Fruit fly (Drosophila melanogaster): Measurements from ENCODE around the gene mira.

DNA sequence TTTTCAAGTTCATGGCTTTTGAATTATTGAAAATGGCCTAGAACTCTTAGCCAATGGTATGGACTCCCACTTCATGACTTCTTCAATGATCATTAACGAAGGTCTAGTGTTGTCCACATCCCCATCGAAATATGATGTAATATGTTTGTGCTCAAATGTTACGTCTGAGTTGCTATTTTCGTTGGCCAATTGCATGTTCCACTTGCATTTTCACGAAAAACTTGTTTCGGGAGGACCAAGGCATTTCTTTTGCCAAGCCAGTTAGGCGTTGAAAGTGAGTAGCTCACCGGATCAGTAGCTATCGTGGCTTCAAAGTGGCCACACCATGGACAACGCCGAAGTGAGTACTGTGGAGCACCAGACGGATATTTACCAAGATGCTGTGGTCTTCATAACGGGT, 16.7 kb downstream of the mira start, which contains the start of gene CG4770:
- TF ChIP-seq zen (tag; optimal IDR thresholded peaks at IDR 0.05), result no peak
- no peak for TF ChIP-seq CG6254 (GFP tag; optimal IDR thresholded peaks at IDR 0.05)
- no peak for TF ChIP-seq Camta (GFP tag; optimal IDR thresholded peaks at IDR 0.05)
- no peak for TF ChIP-seq CG8765 (GFP tag; IDR thresholded peaks at IDR 0.05)
- TF ChIP-seq hth (optimal IDR thresholded peaks at IDR 0.05), result no peak
- TF ChIP-seq CG14965 (GFP tag; optimal IDR thresholded peaks at IDR 0.05; ENCODE audit: borderline replicate concordance), result no peak
- no peak for TF ChIP-seq HmgZ (tag; optimal IDR thresholded peaks at IDR 0.05)
- no peak for TF ChIP-seq Mad (GFP tag; optimal IDR thresholded peaks at IDR 0.05)
- no peak for TF ChIP-seq gem (tag; optimal IDR thresholded peaks at IDR 0.05)
- TF ChIP-seq HmgD (GFP tag; optimal IDR thresholded peaks at IDR 0.05), result no peak
- TF ChIP-seq bab2 (GFP tag; optimal IDR thresholded peaks at IDR 0.05), result no peak
